Fruit fly (Drosophila melanogaster) whole organism, embryonic: ENCODE data around the gene Iyd.

Experiments
- Abd-B ChIP-seq: fragments of 200-800 bp; sonication (Bioruptor generic); optimal IDR thresholded peaks from 2 replicates; lab custom pipeline; 2018; ENCODE audit warnings: missing biosample characterization, mild to moderate bottlenecking, missing genetic modification characterization, moderate library complexity
- Atf6 ChIP-seq: fragments of 200-800 bp; sonication (Bioruptor generic); IDR thresholded peaks from 2 replicates; pipeline ENCODE4 v1.3.6; 2022; ENCODE audit warnings: missing biosample characterization, missing genetic modification characterization
- CG12744 ChIP-seq: fragments of 200-800 bp; sonication (Bioruptor generic); optimal IDR thresholded peaks from 2 replicates; lab custom pipeline; 2016; ENCODE audit warnings: missing biosample characterization, missing genetic modification characterization
- CG13424 ChIP-seq: fragments of 200-800 bp; sonication (Bioruptor generic); optimal IDR thresholded peaks from 2 replicates; lab custom pipeline; 2019; ENCODE audit warnings: missing biosample characterization, mild to moderate bottlenecking, missing genetic modification characterization, moderate library complexity
- CG13894 ChIP-seq: fragments of 200-800 bp; sonication (Bioruptor generic); optimal IDR thresholded peaks from 3 replicates; lab custom pipeline; 2018; ENCODE audit warnings: missing biosample characterization, mild to moderate bottlenecking, missing genetic modification characterization, moderate library complexity
- CG14050 ChIP-seq: fragments of 200-800 bp; sonication (Bioruptor generic); IDR thresholded peaks from 3 replicates; pipeline ENCODE4 v1.3.6; 2022; ENCODE audit warnings: missing biosample characterization, missing genetic modification characterization
- CG14441 ChIP-seq: fragments of 200-800 bp; sonication (Bioruptor generic); IDR thresholded peaks from 2 replicates; pipeline ENCODE4 v1.3.6; 2022; ENCODE audit warnings: missing biosample characterization, missing genetic modification characterization
- CG14860 ChIP-seq: fragments of 200-800 bp; sonication (Bioruptor generic); IDR thresholded peaks from 3 replicates; pipeline ENCODE4 v1.3.6; 2022; ENCODE audit warnings: missing biosample characterization, missing genetic modification characterization; ENCODE audit not compliant: partially characterized antibody
- CG15011 ChIP-seq: fragments of 200-800 bp; sonication (Bioruptor generic); optimal IDR thresholded peaks from 3 replicates; lab custom pipeline; 2018; ENCODE audit warnings: missing biosample characterization, mild to moderate bottlenecking, missing genetic modification characterization
- CG1647 ChIP-seq: fragments of 200-800 bp; sonication (Bioruptor generic); optimal IDR thresholded peaks from 3 replicates; lab custom pipeline; 2016; ENCODE audit warnings: missing biosample characterization, missing genetic modification characterization
- CG16815 ChIP-seq: fragments of 200-800 bp; sonication (Bioruptor generic); optimal IDR thresholded peaks from 3 replicates; lab custom pipeline; 2017; ENCODE audit warnings: missing biosample characterization, mild to moderate bottlenecking, missing genetic modification characterization
- CG17186 ChIP-seq: fragments of 200-800 bp; sonication (Bioruptor generic); optimal IDR thresholded peaks from 3 replicates; lab custom pipeline; 2017; ENCODE audit warnings: missing biosample characterization, missing genetic modification reagents, missing genetic modification characterization
- CG17829 ChIP-seq: fragments of 200-800 bp; optimal IDR thresholded peaks from 2 replicates; lab custom pipeline; 2019; ENCODE audit warnings: missing biosample characterization, mild to moderate bottlenecking, missing genetic modification characterization, moderate library complexity
- CG30431 ChIP-seq: fragments of 200-800 bp; sonication (Bioruptor generic); optimal IDR thresholded peaks from 2 replicates; lab custom pipeline; 2017; ENCODE audit warnings: missing biosample characterization, missing genetic modification characterization
- CG3995 ChIP-seq: fragments of 200-800 bp; sonication (Bioruptor generic); optimal IDR thresholded peaks from 3 replicates; lab custom pipeline; 2016; ENCODE audit warnings: missing biosample characterization, missing genetic modification characterization
- CG4360 ChIP-seq: fragments of 200-800 bp; sonication (Bioruptor generic); IDR thresholded peaks from 2 replicates; pipeline ENCODE4 v1.3.6; 2022; ENCODE audit warnings: missing biosample characterization, missing genetic modification characterization
- CG4424 ChIP-seq: fragments of 200-800 bp; sonication (Bioruptor generic); optimal IDR thresholded peaks from 3 replicates; lab custom pipeline; 2016; ENCODE audit warnings: missing biosample characterization, missing genetic modification characterization
- CG4854 ChIP-seq: fragments of 200-800 bp; sonication (Bioruptor generic); optimal IDR thresholded peaks from 2 replicates; lab custom pipeline; 2016; ENCODE audit warnings: missing biosample characterization, missing genetic modification characterization, inconsistent platforms
- CG6175 ChIP-seq: fragments of 200-800 bp; sonication (Bioruptor generic); IDR thresholded peaks from 3 replicates; pipeline ENCODE4 v1.3.6; 2022; ENCODE audit warnings: missing biosample characterization, missing genetic modification characterization
- CG7745 ChIP-seq: fragments of 200-800 bp; sonication (Bioruptor generic); optimal IDR thresholded peaks from 2 replicates; lab custom pipeline; 2018; ENCODE audit warnings: missing biosample characterization, mild to moderate bottlenecking, missing genetic modification characterization, moderate library complexity
- CG7987 ChIP-seq: fragments of 200-800 bp; sonication (Bioruptor generic); optimal IDR thresholded peaks from 2 replicates; lab custom pipeline; 2018; ENCODE audit warnings: missing biosample characterization, mild to moderate bottlenecking, missing genetic modification characterization, moderate library complexity
- CG8944 ChIP-seq: fragments of 200-800 bp; sonication (Bioruptor generic); optimal IDR thresholded peaks from 3 replicates; lab custom pipeline; 2016; ENCODE audit warnings: missing biosample characterization, missing genetic modification characterization
- CTCF ChIP-seq: fragments of 200-800 bp; sonication (Bioruptor generic); optimal IDR thresholded peaks from 2 replicates; lab custom pipeline; 2017; ENCODE audit warnings: missing biosample characterization, mild to moderate bottlenecking, missing genetic modification characterization, moderate library complexity
- Dbx ChIP-seq: fragments of 200-800 bp; sonication (Bioruptor generic); IDR thresholded peaks from 3 replicates; pipeline ENCODE4 v1.3.6; 2022; ENCODE audit warnings: missing biosample characterization, missing genetic modification characterization
- Dip2 ChIP-seq: fragments of 200-800 bp; sonication (Bioruptor generic); IDR thresholded peaks from 2 replicates; pipeline ENCODE4 v1.3.6; 2022; ENCODE audit warnings: missing biosample characterization, missing genetic modification characterization
- Hmx ChIP-seq: fragments of 200-800 bp; sonication (Bioruptor generic); optimal IDR thresholded peaks from 2 replicates; lab custom pipeline; 2016; ENCODE audit warnings: missing biosample characterization, missing genetic modification characterization
- Mrtf ChIP-seq: fragments of 200-800 bp; sonication (Bioruptor generic); IDR thresholded peaks from 3 replicates; pipeline ENCODE4 v1.3.6; 2022; ENCODE audit warnings: missing biosample characterization, missing genetic modification characterization
- Neu2 ChIP-seq: fragments of 200-800 bp; sonication (Bioruptor generic); optimal IDR thresholded peaks from 3 replicates; lab custom pipeline; 2016; ENCODE audit warnings: missing biosample characterization, missing genetic modification characterization, borderline replicate concordance
- Sry-δ ChIP-seq: fragments of 200-800 bp; sonication (Bioruptor generic); optimal IDR thresholded peaks from 2 replicates; lab custom pipeline; 2016; ENCODE audit warnings: missing biosample characterization, missing genetic modification characterization
- Trl ChIP-seq, 3 experiments: fragments of >200 bp in 2 of 3; fragments of 200-800 bp in 1 of 3; sonication (Bioruptor generic) in 1 of 3; optimal IDR thresholded peaks; 2 replicates in 1 of 3; 3 replicates in 2 of 3; lab custom pipeline; 2016 to 2017; ENCODE audit warnings: missing biosample characterization in 1 of 3, missing genetic modification characterization in 1 of 3
- Xbp1 ChIP-seq: fragments of 200-800 bp; sonication (Bioruptor generic); optimal IDR thresholded peaks from 3 replicates; lab custom pipeline; 2016; ENCODE audit warnings: missing biosample characterization, mild to moderate bottlenecking, missing genetic modification characterization
- YL-1 ChIP-seq: fragments of 200-800 bp; sonication (Bioruptor generic); optimal IDR thresholded peaks from 3 replicates; lab custom pipeline; 2017; ENCODE audit warnings: missing biosample characterization, mild to moderate bottlenecking, missing genetic modification characterization
- cato ChIP-seq: fragments of 200-800 bp; sonication (Bioruptor generic); optimal IDR thresholded peaks from 2 replicates; lab custom pipeline; 2016; ENCODE audit warnings: missing biosample characterization, missing genetic modification characterization, borderline replicate concordance
- chif ChIP-seq, 2 experiments: fragments of 200-800 bp; sonication (Bioruptor generic); optimal IDR thresholded peaks; 3 replicates each; lab custom pipeline; 2016; ENCODE audit warnings: missing biosample characterization in 2 of 2, missing genetic modification characterization in 2 of 2
- ci ChIP-seq: fragments of 200-800 bp; sonication (Bioruptor generic); IDR thresholded peaks from 3 replicates; pipeline ENCODE4 v1.3.6; 2022; ENCODE audit warnings: missing biosample characterization, missing genetic modification characterization
- dm ChIP-seq: fragments of 200-800 bp; sonication (Bioruptor generic); optimal IDR thresholded peaks from 3 replicates; lab custom pipeline; 2016; ENCODE audit warnings: missing biosample characterization, missing genetic modification characterization
- ewg ChIP-seq: fragments of 200-800 bp; sonication (Bioruptor generic); optimal IDR thresholded peaks from 3 replicates; lab custom pipeline; 2017; ENCODE audit warnings: mild to moderate bottlenecking, missing biosample characterization, missing genetic modification reagents, missing genetic modification characterization
- fd102C ChIP-seq: fragments of 200-800 bp; sonication (Bioruptor generic); optimal IDR thresholded peaks from 2 replicates; lab custom pipeline; 2018; ENCODE audit warnings: missing biosample characterization, mild to moderate bottlenecking, missing genetic modification characterization, moderate library complexity
- gcm2 ChIP-seq: fragments of 200-800 bp; sonication (Bioruptor generic); optimal IDR thresholded peaks from 2 replicates; lab custom pipeline; 2016; ENCODE audit warnings: missing biosample characterization, missing genetic modification characterization
- grn ChIP-seq: fragments of 200-800 bp; sonication (Bioruptor generic); optimal IDR thresholded peaks from 3 replicates; lab custom pipeline; 2017; ENCODE audit warnings: missing biosample characterization, missing genetic modification characterization
- h ChIP-seq: fragments of >200 bp; optimal IDR thresholded peaks from 2 replicates; lab custom pipeline; 2017
- klu ChIP-seq: fragments of 200-800 bp; sonication (Bioruptor generic); IDR thresholded peaks from 2 replicates; pipeline ENCODE4 v1.3.6; 2022; ENCODE audit warnings: missing biosample characterization, missing genetic modification characterization
- nerfin-2 ChIP-seq: fragments of 200-800 bp; sonication (Bioruptor generic); IDR thresholded peaks from 2 replicates; pipeline ENCODE4 v1.3.6; 2022; ENCODE audit warnings: missing biosample characterization, missing genetic modification characterization; ENCODE audit not compliant: partially characterized antibody
- phol ChIP-seq: fragments of 200-800 bp; sonication (Bioruptor generic); optimal IDR thresholded peaks from 3 replicates; lab custom pipeline; 2018; ENCODE audit warnings: missing biosample characterization, mild to moderate bottlenecking, missing genetic modification characterization, moderate library complexity
- pzg ChIP-seq: fragments of 200-800 bp; sonication (Bioruptor generic); optimal IDR thresholded peaks from 3 replicates; lab custom pipeline; 2018; ENCODE audit warnings: missing biosample characterization, mild to moderate bottlenecking, missing genetic modification characterization, moderate library complexity
- sima ChIP-seq: fragments of 200-800 bp; sonication (Bioruptor generic); optimal IDR thresholded peaks from 2 replicates; lab custom pipeline; 2016; ENCODE audit warnings: missing biosample characterization, missing genetic modification characterization
- slp2 ChIP-seq: fragments of 200-800 bp; sonication (Bioruptor generic); optimal IDR thresholded peaks from 2 replicates; lab custom pipeline; 2016; ENCODE audit warnings: missing biosample characterization, missing genetic modification characterization
- so ChIP-seq: fragments of 200-800 bp; sonication (Bioruptor generic); IDR thresholded peaks from 3 replicates; pipeline ENCODE4 v1.3.6; 2022; ENCODE audit warnings: missing biosample characterization, missing genetic modification characterization
- stc ChIP-seq: fragments of 200-800 bp; sonication (Bioruptor generic); IDR thresholded peaks from 2 replicates; pipeline ENCODE4 v1.3.6; 2022; ENCODE audit warnings: missing biosample characterization, missing genetic modification characterization
- zf30C ChIP-seq: fragments of 200-800 bp; sonication (Bioruptor generic); optimal IDR thresholded peaks from 3 replicates; lab custom pipeline; 2018; ENCODE audit warnings: missing biosample characterization, mild to moderate bottlenecking, missing genetic modification characterization

Gene Iyd

dm6 chr3L:11089805-11090440 is 6.1 kb downstream of the Iyd start (continued):
- peak; percentile 69 for TF ChIP-seq CG7745
- peak; percentile 53; the same call in 1 of the 3 replicates for TF ChIP-seq Mrtf
- TF ChIP-seq CG4854 (GFP tag; lab: Kevin White, UChicago) = peak; percentile 73
- peak; percentile 80 for TF ChIP-seq slp2 (GFP tag; lab: Kevin White, UChicago)
- TF ChIP-seq Neu2 (GFP tag; lab: Kevin White, UChicago) = peak; percentile 25
- peak; percentile 52 for TF ChIP-seq CG17186
- TF ChIP-seq YL-1 (GFP tag; lab: Kevin White, UChicago) = peak; percentile 81
- TF ChIP-seq stc = peak; percentile 69
- no peak for TF ChIP-seq zf30C
- TF ChIP-seq dm (GFP tag; lab: Kevin White, UChicago) = peak; percentile 75
- peak; percentile 67 for TF ChIP-seq CG15011 (GFP tag; lab: Kevin White, UChicago)
- peak; percentile 91 for TF ChIP-seq phol (tag; lab: Kevin White, UChicago)
- TF ChIP-seq Atf6 (GFP tag; lab: Robert Waterston, UW) = peak; percentile 83; the same call in 1 of the 2 replicates
- peak; percentile 95 for TF ChIP-seq CG17829 (tag; lab: Kevin White, UChicago)
- TF ChIP-seq CG8944 (GFP tag; lab: Kevin White, UChicago) = peak; percentile 72
- TF ChIP-seq sima (GFP tag; lab: Kevin White, UChicago) = no peak
- TF ChIP-seq h (lab: Kevin White, UChicago) = no peak
- TF ChIP-seq grn (GFP tag; lab: Kevin White, UChicago) = peak; percentile 74
- TF ChIP-seq CG4424 (GFP tag; lab: Kevin White, UChicago) = peak; percentile 94
- TF ChIP-seq CG14441 (GFP tag; lab: Robert Waterston, UW) = peak; percentile 73; the same call in 1 of the 2 replicates
- peak; percentile 35 for TF ChIP-seq Sry-δ (GFP tag; lab: Kevin White, UChicago)
- TF ChIP-seq CG14050 (GFP tag; lab: Robert Waterston, UW) = peak; percentile 35; the same call in 2 of the 3 replicates
- peak; percentile 93 for TF ChIP-seq fd102C (GFP tag; lab: Kevin White, UChicago)
- peak; percentile 68 for TF ChIP-seq Hmx (GFP tag; lab: Kevin White, UChicago)
- no peak for TF ChIP-seq pzg (GFP tag; lab: Kevin White, UChicago)
- TF ChIP-seq ewg (GFP tag; lab: Kevin White, UChicago) = peak; percentile 86
- peak; percentile 86 for TF ChIP-seq CG4360 (GFP tag; lab: Robert Waterston, UW)
- peak; percentile 87 for TF ChIP-seq CG30431 (GFP tag; lab: Kevin White, UChicago)
- TF ChIP-seq CG16815 = peak; percentile 86
- peak; percentile 73 for TF ChIP-seq CG1647
- peak; percentile 88 for TF ChIP-seq ci
- TF ChIP-seq CG13894 (tag; lab: Kevin White, UChicago) = no peak
- no peak for TF ChIP-seq Trl (optimal IDR thresholded peaks at IDR 0.05; lab: Kevin White, UChicago)
- TF ChIP-seq Trl (GFP tag; optimal IDR thresholded peaks at IDR 0.05; lab: Kevin White, UChicago) = peak; percentile 81
- TF ChIP-seq chif (GFP tag; optimal IDR thresholded peaks at IDR 0.05; lab: Kevin White, UChicago) = peak; percentile 83
- peak; percentile 63 for TF ChIP-seq CTCF (GFP tag; lab: Kevin White, UChicago)
- TF ChIP-seq cato (GFP tag; lab: Kevin White, UChicago) = peak; percentile 82
- TF ChIP-seq Dbx = peak; percentile 53; the same call in 1 of the 3 replicates
- TF ChIP-seq nerfin-2 (GFP tag; lab: Robert Waterston, UW) = no peak
- TF ChIP-seq CG6175 = no peak
- no peak; the same call in 1 of the 2 replicates for TF ChIP-seq Dip2
- peak; percentile 92 for TF ChIP-seq Xbp1 (GFP tag; lab: Kevin White, UChicago)
- peak; percentile 73; the same call in 1 of the 2 replicates for TF ChIP-seq klu (GFP tag; lab: Robert Waterston, UW)
- TF ChIP-seq gcm2 (GFP tag; lab: Kevin White, UChicago) = peak; percentile 91
- peak; percentile 64 for TF ChIP-seq CG12744
- TF ChIP-seq CG14860 (GFP tag; lab: Robert Waterston, UW) = peak; percentile 47; the same call in 1 of the 3 replicates
- peak; percentile 91 for TF ChIP-seq so (GFP tag; lab: Robert Waterston, UW)
- peak; percentile 81 for TF ChIP-seq CG7987
- no peak for TF ChIP-seq CG3995 (GFP tag; lab: Kevin White, UChicago)
- TF ChIP-seq CG13424 (tag; lab: Kevin White, UChicago) = peak; percentile 94
- TF ChIP-seq Abd-B (GFP tag; lab: Kevin White, UChicago) = peak; percentile 79
